Fruit fly (Drosophila melanogaster): ENCODE results near the gene CG13313.

Gene CG13313

DNA sequence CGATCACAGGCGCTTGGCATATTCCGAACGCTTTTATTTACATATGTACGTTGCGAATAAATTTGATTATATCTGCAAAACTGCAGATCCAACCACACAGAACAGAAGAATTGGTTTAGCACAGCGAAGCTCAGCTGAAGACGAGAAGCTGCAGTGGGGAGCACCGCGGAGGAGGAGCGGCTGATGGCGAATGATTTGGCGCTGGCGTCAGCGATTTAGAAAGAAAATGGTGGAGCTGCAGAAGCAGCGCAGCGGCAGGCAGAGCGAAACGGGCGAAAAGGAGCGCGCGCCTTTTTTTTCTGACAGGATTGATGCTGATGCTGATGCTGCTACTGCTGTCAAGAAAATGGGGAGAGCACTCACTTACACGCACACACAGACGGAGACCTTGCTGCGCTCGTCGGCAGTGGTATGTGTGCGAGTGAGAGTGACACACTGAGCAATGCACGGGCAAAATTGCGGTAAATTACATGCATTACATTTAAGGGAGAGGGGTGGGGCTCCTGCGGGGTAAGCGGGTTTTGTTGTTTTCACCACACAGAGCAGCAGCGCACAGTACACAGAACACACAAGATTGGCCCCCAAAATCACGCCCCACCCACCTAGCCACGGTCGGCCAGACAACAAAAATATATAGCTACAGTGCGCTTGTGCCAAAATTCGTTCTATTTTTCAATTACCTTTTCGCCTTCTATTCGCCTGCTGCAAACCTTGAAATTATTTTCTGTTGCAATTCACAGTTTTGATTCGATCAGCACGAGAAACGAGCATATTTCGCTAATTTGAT is 38.4 kb downstream of the CG13313 start:
- TF ChIP-seq Dll (optimal IDR thresholded peaks at IDR 0.05): peak; percentile 81
- no peak for TF ChIP-seq usp (GFP tag; optimal IDR thresholded peaks at IDR 0.05)

DNA sequence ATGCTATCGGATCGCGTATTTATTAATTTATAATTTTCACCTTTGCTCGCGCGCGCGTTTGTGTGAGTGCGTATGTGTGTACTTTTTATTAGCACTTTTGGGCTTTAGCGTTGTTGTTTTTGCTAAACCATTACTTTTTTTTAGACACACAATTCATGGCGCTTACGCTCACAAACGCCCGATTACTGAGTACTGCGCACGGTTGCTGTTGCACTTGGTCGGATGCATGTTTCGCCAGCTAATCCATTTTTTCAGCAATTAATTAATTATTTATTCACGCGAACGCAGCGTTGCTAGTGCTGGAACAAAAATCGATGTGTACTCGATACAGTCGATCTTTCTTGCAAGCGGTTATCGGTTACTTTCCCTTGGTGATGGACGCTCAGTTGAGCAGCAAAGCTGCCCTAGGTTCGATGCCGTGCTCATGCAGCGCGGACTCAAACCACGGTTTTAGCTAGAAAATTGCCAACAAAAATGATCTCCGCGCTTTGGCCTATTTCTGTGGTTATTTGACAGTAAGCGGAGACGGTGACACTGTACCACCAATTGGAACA is 39.1 kb downstream of the CG13313 start, which contains the start of the genes smg and CG5087:
smg (minus strand) TSS at position 304 of the 554 bp plus-strand sequence.
CG5087 (plus strand) TSS at position 499 of the 554 bp plus-strand sequence.
- TF ChIP-seq psq (optimal IDR thresholded peaks at IDR 0.05) (no peak), Dll (optimal IDR thresholded peaks at IDR 0.05) (no peak), usp (GFP tag; optimal IDR thresholded peaks at IDR 0.05) (no peak), CG8478 (optimal IDR thresholded peaks at IDR 0.05) (no peak), EcR (GFP tag; optimal IDR thresholded peaks at IDR 0.05) (no peak), pan (optimal IDR thresholded peaks at IDR 0.05) (no peak)

DNA sequence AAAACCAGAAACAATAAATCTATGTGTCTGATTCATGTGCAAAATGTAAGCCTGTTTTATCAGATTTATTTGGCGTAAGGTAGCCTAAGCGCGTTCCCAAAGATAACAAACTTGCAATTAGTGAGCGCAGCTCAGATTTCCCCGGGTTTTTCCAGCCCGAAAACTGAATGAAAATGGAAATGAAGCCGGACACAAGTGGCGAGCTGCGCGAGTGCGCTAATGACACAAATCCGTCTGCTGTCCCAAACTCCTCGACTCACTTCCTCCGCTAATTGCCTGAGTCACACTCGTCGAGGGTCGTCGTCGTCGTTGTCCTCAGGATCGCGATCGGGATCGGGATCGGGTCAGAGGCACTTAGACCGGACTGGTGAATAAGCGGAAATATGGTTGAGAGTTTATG is 43.9 kb downstream of the CG13313 start:
- TF ChIP-seq EcR (GFP tag; optimal IDR thresholded peaks at IDR 0.05) (no peak), Dll (optimal IDR thresholded peaks at IDR 0.05) (no peak), usp (GFP tag; optimal IDR thresholded peaks at IDR 0.05) (no peak), psq (optimal IDR thresholded peaks at IDR 0.05) (no peak), CG8478 (optimal IDR thresholded peaks at IDR 0.05) (no peak)

DNA sequence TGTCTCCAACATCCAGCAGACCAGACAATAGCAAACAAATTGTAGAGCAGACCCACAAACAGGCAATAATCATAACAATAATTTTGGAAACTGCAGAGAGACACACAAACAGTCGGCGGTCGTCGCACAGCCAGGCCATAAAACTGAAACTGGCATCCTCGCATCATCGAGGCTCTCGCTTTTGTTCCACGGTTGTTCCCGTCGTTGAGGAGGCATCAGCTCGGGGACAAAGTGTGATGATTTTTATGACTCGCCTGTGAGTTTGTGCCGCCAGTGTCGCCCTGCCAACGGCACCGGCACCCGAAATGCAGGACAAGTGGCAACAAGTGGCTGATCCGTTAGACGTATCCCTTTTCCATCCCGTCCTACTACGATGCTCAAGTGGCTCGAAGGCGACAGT is 44.7 kb downstream of the CG13313 start:
- TF ChIP-seq Dll (optimal IDR thresholded peaks at IDR 0.05) (no peak), psq (optimal IDR thresholded peaks at IDR 0.05) (no peak), EcR (GFP tag; optimal IDR thresholded peaks at IDR 0.05) (no peak), pan (optimal IDR thresholded peaks at IDR 0.05) (no peak), CG8478 (optimal IDR thresholded peaks at IDR 0.05) (no peak), usp (GFP tag; optimal IDR thresholded peaks at IDR 0.05) (no peak)

DNA sequence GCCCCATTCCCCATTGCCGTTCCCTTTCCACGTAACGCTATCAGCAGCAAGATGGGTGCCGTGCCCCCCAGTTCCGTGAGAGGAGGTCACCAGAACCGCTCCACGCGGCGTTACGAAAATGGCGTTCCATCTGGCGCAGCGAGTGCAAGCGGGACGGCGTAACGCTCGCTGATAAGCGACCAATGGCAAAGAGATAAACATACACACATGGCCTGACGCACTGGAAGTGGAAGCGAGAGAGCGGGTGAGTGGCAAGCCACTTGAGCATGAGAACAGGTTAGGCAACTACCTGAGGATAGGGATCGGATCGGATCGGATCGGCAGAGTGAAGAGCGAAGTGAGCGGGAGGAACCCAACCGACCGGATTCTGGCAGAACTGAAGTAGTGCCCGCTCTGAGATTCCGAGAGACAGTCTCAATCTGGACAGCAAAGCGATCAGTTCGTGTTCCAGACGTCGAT is 46.2 kb downstream of the CG13313 start, which contains the start of gene Doc3:
Doc3 (plus strand) TSS at position 409 of the 459 bp plus-strand sequence.
- TF ChIP-seq usp (GFP tag; optimal IDR thresholded peaks at IDR 0.05) (no peak), Dll (optimal IDR thresholded peaks at IDR 0.05) (peak; percentile 61)

DNA sequence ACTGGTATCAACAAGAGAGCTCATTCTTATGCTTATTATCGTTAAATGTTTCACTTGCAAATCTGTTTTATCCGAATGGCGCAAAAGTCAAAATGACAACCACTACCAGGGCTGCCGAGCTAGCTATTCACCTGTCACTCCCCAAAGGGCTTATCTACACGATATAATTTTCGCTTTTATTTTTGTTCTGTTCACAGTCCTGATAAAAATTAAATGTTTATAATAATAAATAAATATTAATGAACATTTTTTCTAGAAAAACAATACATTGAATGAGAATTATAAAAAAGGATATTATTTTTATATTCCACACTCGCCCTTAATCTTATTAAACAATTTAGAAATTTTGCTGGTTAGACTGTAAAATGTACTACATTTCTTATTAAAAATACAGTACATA is 51.1 kb downstream of the CG13313 start, which contains the start of gene CG5194:
CG5194 (minus strand) TSS at position 101 of the 400 bp plus-strand sequence.
- TF ChIP-seq usp (GFP tag; optimal IDR thresholded peaks at IDR 0.05) (no peak), EcR (GFP tag; optimal IDR thresholded peaks at IDR 0.05) (no peak), pan (optimal IDR thresholded peaks at IDR 0.05) (no peak), psq (optimal IDR thresholded peaks at IDR 0.05) (no peak), CG8478 (optimal IDR thresholded peaks at IDR 0.05) (no peak), Dll (optimal IDR thresholded peaks at IDR 0.05) (no peak)

Measured in whole organism.